Worm (Caenorhabditis elegans) whole organism, L1 larva: ENCODE measurements around the gene ddx-15.

ENCODE experiments used
- C34B4.2 ChIP-seq: sonication (generic microtip); optimal IDR thresholded peaks from 2 replicates; lab custom pipeline; 2017; ENCODE audit warnings: mild to moderate bottlenecking, missing genetic modification characterization, missing compliant biosample characterization
- ama-1 ChIP-seq: fragments of 150-350 bp; optimal IDR thresholded peaks from 2 replicates; lab custom pipeline; 2014
- egl-13 ChIP-seq: sonication (generic microtip); optimal IDR thresholded peaks from 2 replicates; lab custom pipeline; 2016; ENCODE audit warnings: missing genotype, missing genetic modification reagents, missing genetic modification characterization, missing compliant biosample characterization
- elt-2 ChIP-seq: sonication (generic microtip); optimal IDR thresholded peaks from 2 replicates; lab custom pipeline; 2016; ENCODE audit warnings: missing genetic modification characterization, mild to moderate bottlenecking, inconsistent platforms, missing compliant biosample characterization, missing genetic modification reagents
- isw-1 ChIP-seq: fragments of 200-800 bp; sonication (Bioruptor generic); IDR thresholded peaks from 2 replicates; pipeline ENCODE4 v1.3.6; 2022; ENCODE audit warnings: missing genetic modification characterization, missing compliant biosample characterization
- lin-13 ChIP-seq: fragments of 150-350 bp; optimal IDR thresholded peaks from 2 replicates; lab custom pipeline; 2014; ENCODE audit warnings: missing biosample characterization, missing genetic modification reagents, missing genetic modification characterization
- lin-39 ChIP-seq: fragments of 150-350 bp; optimal IDR thresholded peaks from 2 replicates; lab custom pipeline; 2014; ENCODE audit warnings: missing biosample characterization, missing genetic modification reagents, missing genetic modification characterization
- nhr-11 ChIP-seq: fragments of 150-350 bp; optimal IDR thresholded peaks from 2 replicates; lab custom pipeline; 2014; ENCODE audit warnings: missing biosample characterization, missing genetic modification characterization
- nhr-12 ChIP-seq: sonication (generic microtip); optimal IDR thresholded peaks from 2 replicates; lab custom pipeline; 2017; ENCODE audit warnings: missing biosample characterization, missing genetic modification characterization
- nhr-76 ChIP-seq: sonication (generic microtip); optimal IDR thresholded peaks from 2 replicates; lab custom pipeline; 2017; ENCODE audit warnings: missing biosample characterization, missing genetic modification characterization
- nhr-77 ChIP-seq: fragments of 150-350 bp; optimal IDR thresholded peaks from 2 replicates; lab custom pipeline; 2014; ENCODE audit warnings: missing biosample characterization, missing genetic modification characterization
- snpc-4 ChIP-seq: fragments of 150-350 bp; optimal IDR thresholded peaks from 2 replicates; lab custom pipeline; 2014; ENCODE audit warnings: missing biosample characterization, missing genetic modification characterization
- ztf-11 ChIP-seq, 2 experiments: sonication (generic microtip); optimal IDR thresholded peaks; 2 replicates each; lab custom pipeline; 2016 to 2017; ENCODE audit warnings: missing genetic modification characterization in 2 of 2, missing biosample characterization in 1 of 2, missing compliant biosample characterization in 1 of 2

ce11 chrIII:5615675-5616074 is 24.2 kb upstream of the ddx-15 start:
- TF ChIP-seq egl-13 (tag; lab: Kevin White, UChicago): no peak
- TF ChIP-seq lin-39 (tag; lab: Kevin White, UChicago): no peak
- TF ChIP-seq ztf-11 (tag; optimal IDR thresholded peaks at IDR 0.05; lab: Kevin White, UChicago): no peak
- no peak for TF ChIP-seq snpc-4 (tag; lab: Kevin White, UChicago)
- TF ChIP-seq C34B4.2 (tag; lab: Kevin White, UChicago): no peak
- no peak for TF ChIP-seq lin-13 (GFP tag; lab: Kevin White, UChicago)
- no peak for TF ChIP-seq nhr-77 (tag; lab: Kevin White, UChicago)
- no peak for TF ChIP-seq ama-1 (lab: Kevin White, UChicago)
- TF ChIP-seq nhr-11 (tag; lab: Kevin White, UChicago): no peak
- no peak for TF ChIP-seq elt-2
- no peak for TF ChIP-seq nhr-76 (tag; lab: Kevin White, UChicago)
- no peak for TF ChIP-seq isw-1 (GFP tag; lab: Robert Waterston, UW)
- TF ChIP-seq nhr-12 (tag; lab: Kevin White, UChicago): no peak
